Worm (Caenorhabditis elegans): ENCODE data around the gene fkh-4.

fkh-4 gene

DNA sequence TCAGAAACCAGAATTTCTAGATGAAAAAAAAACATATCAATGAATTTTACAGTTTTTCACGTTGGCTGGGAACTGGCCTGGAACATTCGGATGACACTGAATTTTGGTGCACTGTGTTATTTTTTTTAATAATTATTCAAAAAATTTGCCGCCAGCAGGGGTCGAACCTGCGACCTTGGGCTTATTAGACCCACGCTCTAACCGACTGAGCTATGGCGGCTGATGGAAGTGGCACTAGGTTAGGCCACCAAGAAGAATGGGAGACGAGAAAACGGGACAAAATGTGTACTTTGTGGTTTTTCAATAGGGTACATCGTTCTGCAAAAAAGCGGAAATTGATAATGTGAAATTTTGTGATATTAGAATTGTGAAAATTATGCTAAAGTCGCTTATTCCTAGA, 13.7 kb downstream of the fkh-4 start (continued):
- TF ChIP-seq unc-42 (tag; optimal IDR thresholded peaks at IDR 0.05), result no peak
- TF ChIP-seq ttx-3 (tag; optimal IDR thresholded peaks at IDR 0.05), result peak; percentile 52
- no peak for TF ChIP-seq npax-4 (tag; optimal IDR thresholded peaks at IDR 0.05)
- TF ChIP-seq pag-3 (tag; optimal IDR thresholded peaks at IDR 0.05; ENCODE audit: borderline replicate concordance), result no peak
- TF ChIP-seq unc-3 (GFP tag; conservative IDR thresholded peaks at IDR 0.05), result no peak
- no peak for TF ChIP-seq unc-3 (tag; optimal IDR thresholded peaks at IDR 0.05)
- no peak for TF ChIP-seq pha-4 (tag; optimal IDR thresholded peaks at IDR 0.05)
- no peak for TF ChIP-seq nhr-11 (tag; optimal IDR thresholded peaks at IDR 0.05)
- no peak for TF ChIP-seq dmd-4 (tag; optimal IDR thresholded peaks at IDR 0.05; ENCODE audit: borderline replicate concordance)
- no peak for TF ChIP-seq syd-9 (tag; optimal IDR thresholded peaks at IDR 0.05)
- peak; percentile 61 for TF ChIP-seq che-1 (tag; optimal IDR thresholded peaks at IDR 0.05)
- TF ChIP-seq F13H6.1 (tag; optimal IDR thresholded peaks at IDR 0.05), result no peak
- peak; percentile 43 for TF ChIP-seq elt-2 (tag; optimal IDR thresholded peaks at IDR 0.05)
- TF ChIP-seq sdc-2 (tag; optimal IDR thresholded peaks at IDR 0.05), result peak; percentile 50
- TF ChIP-seq odd-2 (tag; optimal IDR thresholded peaks at IDR 0.05), result no peak
- peak; percentile 32 for TF ChIP-seq lin-11 (tag; optimal IDR thresholded peaks at IDR 0.05)
- no peak for TF ChIP-seq ceh-9 (tag; optimal IDR thresholded peaks at IDR 0.05)
- TF ChIP-seq sox-4 (tag; optimal IDR thresholded peaks at IDR 0.05), result peak; percentile 59
- peak; percentile 20 for TF ChIP-seq ceh-14 (tag; optimal IDR thresholded peaks at IDR 0.05)

DNA sequence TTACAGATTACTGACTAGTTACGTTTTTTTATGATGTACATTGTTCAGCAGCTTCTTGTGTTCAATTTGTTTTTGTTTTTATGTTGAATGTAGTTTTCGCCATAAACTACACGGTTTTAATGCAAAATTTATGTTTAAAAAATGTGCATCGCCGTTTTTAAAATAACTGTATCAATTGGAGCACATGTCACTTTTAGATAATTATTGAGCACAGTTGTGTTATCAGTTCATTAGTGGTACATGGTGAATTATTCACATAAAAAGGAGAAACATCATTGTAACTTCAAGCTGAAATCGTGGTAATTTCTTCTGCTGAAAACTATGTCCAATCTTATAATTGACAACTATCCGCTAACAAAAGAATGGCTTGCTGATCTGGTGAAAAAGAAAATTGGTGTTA, 16.3 kb downstream of the fkh-4 start:
- TF ChIP-seq tbx-7 (tag; optimal IDR thresholded peaks at IDR 0.05), result no peak
- no peak for TF ChIP-seq dve-1 (tag; optimal IDR thresholded peaks at IDR 0.05)
- TF ChIP-seq nhr-11 (tag; optimal IDR thresholded peaks at IDR 0.05), result no peak

DNA sequence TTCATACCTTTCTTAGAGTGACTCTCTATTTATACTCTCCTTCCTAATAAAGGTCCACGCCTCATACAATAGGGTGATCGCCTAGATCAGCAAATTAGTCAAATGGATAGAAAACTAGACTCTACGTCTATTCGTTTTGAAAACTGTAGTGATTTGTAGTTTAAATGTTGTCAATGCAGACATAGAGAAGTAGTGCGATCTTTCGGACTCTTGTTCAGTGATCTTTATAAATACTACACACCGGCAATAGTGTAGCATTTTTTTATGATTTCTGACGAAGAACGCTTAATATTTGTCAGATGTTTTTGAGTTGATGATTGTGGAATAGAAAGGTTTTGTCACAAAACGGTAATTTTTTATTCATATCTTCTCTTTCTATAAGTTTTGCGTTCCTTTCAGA, 17.3 kb downstream of the fkh-4 start:
- no peak for TF ChIP-seq tbx-7 (tag; optimal IDR thresholded peaks at IDR 0.05)
- TF ChIP-seq pag-3 (tag; optimal IDR thresholded peaks at IDR 0.05; ENCODE audit: borderline replicate concordance), result no peak
- TF ChIP-seq eyg-1 (tag; optimal IDR thresholded peaks at IDR 0.05), result no peak
- TF ChIP-seq ceh-45 (GFP tag; IDR thresholded peaks at IDR 0.05), result no peak
- TF ChIP-seq madf-2 (tag; optimal IDR thresholded peaks at IDR 0.05), result no peak
- TF ChIP-seq hlh-13 (GFP tag; optimal IDR thresholded peaks at IDR 0.05), result no peak
- no peak for TF ChIP-seq dmd-4 (tag; optimal IDR thresholded peaks at IDR 0.05; ENCODE audit: borderline replicate concordance)
- TF ChIP-seq odd-2 (tag; optimal IDR thresholded peaks at IDR 0.05), result no peak
- TF ChIP-seq ceh-48 (tag; optimal IDR thresholded peaks at IDR 0.05), result no peak
- TF ChIP-seq ceh-9 (tag; optimal IDR thresholded peaks at IDR 0.05), result no peak
- TF ChIP-seq sdc-2 (tag; optimal IDR thresholded peaks at IDR 0.05), result no peak
- TF ChIP-seq nhr-11 (tag; optimal IDR thresholded peaks at IDR 0.05), result no peak
- no peak for TF ChIP-seq K09A11.1 (tag; optimal IDR thresholded peaks at IDR 0.05; ENCODE audit: insufficient read depth)
- no peak for TF ChIP-seq ref-2 (tag; optimal IDR thresholded peaks at IDR 0.05)
- TF ChIP-seq ttx-3 (tag; optimal IDR thresholded peaks at IDR 0.05), result no peak

DNA sequence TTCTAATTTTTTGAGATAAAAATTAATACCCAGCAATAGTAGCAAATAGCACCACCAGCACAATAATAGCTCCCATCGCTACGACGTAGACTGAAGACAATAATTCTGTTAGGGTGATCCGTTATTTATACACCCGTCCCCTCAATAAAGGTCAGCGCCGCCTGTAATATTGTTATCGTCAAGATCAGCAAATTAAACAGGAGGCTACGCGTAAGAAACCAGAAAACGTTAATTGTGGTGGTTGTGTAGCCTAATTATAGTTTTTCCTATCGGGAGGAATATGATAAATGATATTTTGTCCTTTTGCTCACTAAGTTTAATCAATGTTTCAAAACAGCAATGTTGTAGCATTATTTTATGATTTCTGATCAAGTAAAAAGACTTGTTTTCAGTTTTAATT, 19.1 kb downstream of the fkh-4 start, which contains the start of the genes cyp-13B1 and C29F7.1:
Gene cyp-13B1 (minus strand): TSS at position 101 of the 400 bp plus-strand sequence.
Gene C29F7.1 (plus strand): TSS at position 394 of the 400 bp plus-strand sequence.
- TF ChIP-seq ahr-1 (tag; optimal IDR thresholded peaks at IDR 0.05), result no peak
- peak; percentile 15 for TF ChIP-seq rnt-1 (tag; optimal IDR thresholded peaks at IDR 0.05)
- no peak for TF ChIP-seq ztf-16 (tag; optimal IDR thresholded peaks at IDR 0.05)
- TF ChIP-seq mec-3 (tag; optimal IDR thresholded peaks at IDR 0.05; ENCODE audit: borderline replicate concordance), result no peak

ce11 chrX:13401783-13402182, 26.9 kb downstream of the fkh-4 start, which contains the start of gene F02C12.1:
TSS of gene F02C12.1 (plus strand) at chrX:13402083.
- TF ChIP-seq hlh-30 (tag; optimal IDR thresholded peaks at IDR 0.05; ENCODE audit: insufficient read depth) (no peak), zip-5 (tag; optimal IDR thresholded peaks at IDR 0.05) (no peak), unc-86 (tag; optimal IDR thresholded peaks at IDR 0.05) (no peak)

Measured in whole organism, late embryonic.